Fruit fly (Drosophila melanogaster) whole organism, embryonic: ENCODE data around the gene Gale.
A peak's percentile ranks its signal among the peaks of the same experiment; 100 is the strongest.

Experiments used
- Atf3 ChIP-seq: fragments of 200-800 bp; sonication (Bioruptor generic); optimal IDR thresholded peaks from 3 replicates; lab custom pipeline; 2016; ENCODE audit warnings: missing biosample characterization, missing genetic modification characterization
- CG11093 ChIP-seq: fragments of 200-800 bp; sonication (Bioruptor generic); IDR thresholded peaks from 3 replicates; pipeline ENCODE4 v1.3.6; 2022; ENCODE audit warnings: missing biosample characterization, missing genetic modification characterization
- CG17568 ChIP-seq: fragments of 200-800 bp; sonication (Bioruptor generic); optimal IDR thresholded peaks from 2 replicates; lab custom pipeline; 2018; ENCODE audit warnings: missing biosample characterization, mild to moderate bottlenecking, missing genetic modification characterization, moderate library complexity
- CG18764 ChIP-seq: fragments of 200-800 bp; sonication (Bioruptor generic); optimal IDR thresholded peaks from 3 replicates; lab custom pipeline; 2016; ENCODE audit warnings: missing biosample characterization, missing genetic modification characterization
- CG2202 ChIP-seq: fragments of 200-800 bp; sonication (Bioruptor generic); optimal IDR thresholded peaks from 2 replicates; lab custom pipeline; 2018; ENCODE audit warnings: missing biosample characterization, mild to moderate bottlenecking, missing genetic modification characterization
- CG2712 ChIP-seq: fragments of 200-800 bp; optimal IDR thresholded peaks from 3 replicates; lab custom pipeline; 2019; ENCODE audit warnings: missing biosample characterization, mild to moderate bottlenecking, missing genetic modification characterization, moderate library complexity
- CG30020 ChIP-seq: fragments of 200-800 bp; optimal IDR thresholded peaks from 2 replicates; lab custom pipeline; 2019; ENCODE audit warnings: missing biosample characterization, mild to moderate bottlenecking, missing genetic modification characterization, moderate library complexity
- CG31224 ChIP-seq: fragments of 200-800 bp; sonication (Bioruptor generic); IDR thresholded peaks from 2 replicates; pipeline ENCODE4 v1.3.6; 2022; ENCODE audit warnings: missing biosample characterization, missing genetic modification characterization
- CG3163 ChIP-seq: fragments of 200-800 bp; sonication (Bioruptor generic); optimal IDR thresholded peaks from 3 replicates; lab custom pipeline; 2016; ENCODE audit warnings: missing biosample characterization, missing genetic modification characterization
- CG3838 ChIP-seq: fragments of 200-800 bp; sonication (Bioruptor generic); optimal IDR thresholded peaks from 3 replicates; lab custom pipeline; 2016; ENCODE audit warnings: missing biosample characterization, missing genetic modification characterization
- CG4282 ChIP-seq: fragments of 200-800 bp; sonication (Bioruptor generic); optimal IDR thresholded peaks from 2 replicates; lab custom pipeline; 2016; ENCODE audit warnings: missing biosample characterization, missing genetic modification characterization
- CG4617 ChIP-seq: fragments of 200-800 bp; sonication (Bioruptor generic); optimal IDR thresholded peaks from 3 replicates; lab custom pipeline; 2016; ENCODE audit warnings: missing biosample characterization, missing genetic modification characterization, borderline replicate concordance
- CG7556 ChIP-seq: fragments of 200-800 bp; sonication (Bioruptor generic); optimal IDR thresholded peaks from 2 replicates; lab custom pipeline; 2017; ENCODE audit warnings: missing biosample characterization, mild to moderate bottlenecking, missing genetic modification characterization
- CG7987 ChIP-seq: fragments of 200-800 bp; sonication (Bioruptor generic); optimal IDR thresholded peaks from 2 replicates; lab custom pipeline; 2018; ENCODE audit warnings: missing biosample characterization, mild to moderate bottlenecking, missing genetic modification characterization, moderate library complexity
- CG9437 ChIP-seq: fragments of 200-800 bp; sonication (Bioruptor generic); optimal IDR thresholded peaks from 2 replicates; lab custom pipeline; 2018; ENCODE audit warnings: missing biosample characterization, mild to moderate bottlenecking, missing genetic modification characterization
- CG9932 ChIP-seq: fragments of 200-800 bp; sonication (Bioruptor generic); IDR thresholded peaks from 2 replicates; pipeline ENCODE4 v1.3.6; 2022; ENCODE audit warnings: missing biosample characterization, missing genetic modification characterization
- Deaf1 ChIP-seq: fragments of 200-800 bp; optimal IDR thresholded peaks from 3 replicates; lab custom pipeline; 2019; ENCODE audit warnings: missing biosample characterization, mild to moderate bottlenecking, missing genetic modification characterization, moderate library complexity
- Eip74EF ChIP-seq, 2 experiments: fragments of 200-800 bp in 1 of 2; fragments of >200 bp in 1 of 2; sonication (Bioruptor generic) in 1 of 2; optimal IDR thresholded peaks; 2 replicates each; lab custom pipeline; 2017 to 2019; ENCODE audit warnings: missing biosample characterization in 2 of 2, missing genetic modification characterization in 2 of 2, mild to moderate bottlenecking in 1 of 2, moderate library complexity in 1 of 2
- Gsc ChIP-seq: fragments of 200-800 bp; sonication (Bioruptor generic); IDR thresholded peaks from 2 replicates; pipeline ENCODE4 v1.3.6; 2022; ENCODE audit warnings: missing biosample characterization, missing genetic modification characterization
- Hey ChIP-seq: fragments of 200-800 bp; sonication (Bioruptor generic); optimal IDR thresholded peaks from 3 replicates; lab custom pipeline; 2018; ENCODE audit warnings: missing biosample characterization, mild to moderate bottlenecking, missing genetic modification characterization
- HmgZ ChIP-seq: fragments of 200-800 bp; sonication (Bioruptor generic); optimal IDR thresholded peaks from 2 replicates; lab custom pipeline; 2018; ENCODE audit warnings: missing biosample characterization, mild to moderate bottlenecking, missing genetic modification characterization
- Hmx ChIP-seq: fragments of 200-800 bp; sonication (Bioruptor generic); optimal IDR thresholded peaks from 2 replicates; lab custom pipeline; 2016; ENCODE audit warnings: missing biosample characterization, missing genetic modification characterization
- Mad ChIP-seq: fragments of 200-800 bp; sonication (Bioruptor generic); optimal IDR thresholded peaks from 2 replicates; lab custom pipeline; 2016; ENCODE audit warnings: missing biosample characterization, missing genetic modification characterization
- Med ChIP-seq: fragments of 200-800 bp; sonication (Bioruptor generic); peaks from one replicate; lab custom pipeline; 2016; ENCODE audit warnings: missing biosample characterization, missing genetic modification characterization, mild to moderate bottlenecking, inconsistent platforms, moderate library complexity
- Meics ChIP-seq: fragments of 200-800 bp; sonication (Bioruptor generic); optimal IDR thresholded peaks from 2 replicates; lab custom pipeline; 2017; ENCODE audit warnings: missing biosample characterization, mild to moderate bottlenecking, missing genetic modification characterization
- NfI ChIP-seq: fragments of 200-800 bp; sonication (Bioruptor generic); optimal IDR thresholded peaks from 3 replicates; lab custom pipeline; 2018; ENCODE audit warnings: missing biosample characterization, mild to moderate bottlenecking, missing genetic modification characterization, moderate library complexity
- Ravus ChIP-seq: fragments of 200-800 bp; sonication (Bioruptor generic); IDR thresholded peaks from 2 replicates; pipeline ENCODE4 v1.3.6; 2022; ENCODE audit warnings: missing biosample characterization, missing genetic modification characterization
- abd-A ChIP-seq: fragments of 200-800 bp; sonication (Bioruptor generic); optimal IDR thresholded peaks from 3 replicates; lab custom pipeline; 2019; ENCODE audit warnings: missing biosample characterization, mild to moderate bottlenecking, missing genetic modification characterization, moderate library complexity
- ap ChIP-seq: fragments of 200-800 bp; sonication (Bioruptor generic); IDR thresholded peaks from 2 replicates; pipeline ENCODE4 v1.3.6; 2022; ENCODE audit warnings: missing biosample characterization, missing genetic modification characterization
- bab2 ChIP-seq: fragments of 200-800 bp; sonication (Bioruptor generic); optimal IDR thresholded peaks from 2 replicates; lab custom pipeline; 2016; ENCODE audit warnings: missing biosample characterization, missing genetic modification characterization
- bsh ChIP-seq, 2 experiments: fragments of 200-800 bp; sonication (Bioruptor generic); optimal IDR thresholded peaks; 2 replicates each; lab custom pipeline; 2017 to 2018; ENCODE audit warnings: mild to moderate bottlenecking in 2 of 2, missing biosample characterization in 2 of 2, missing genetic modification characterization in 2 of 2, moderate library complexity in 1 of 2
- cg ChIP-seq: fragments of 200-800 bp; sonication (Bioruptor generic); optimal IDR thresholded peaks from 3 replicates; lab custom pipeline; 2019; ENCODE audit warnings: missing biosample characterization, mild to moderate bottlenecking, missing genetic modification characterization, moderate library complexity
- chinmo ChIP-seq: fragments of 200-800 bp; sonication (Bioruptor generic); IDR thresholded peaks from 4 replicates; pipeline ENCODE4 v1.3.6; 2022; ENCODE audit warnings: missing biosample characterization, missing genetic modification characterization; ENCODE audit not compliant: partially characterized antibody
- crp ChIP-seq, 2 experiments: fragments of 200-800 bp; sonication (Bioruptor generic); optimal IDR thresholded peaks; 2 replicates in 1 of 2; 3 replicates in 1 of 2; lab custom pipeline; 2017; ENCODE audit warnings: missing biosample characterization in 2 of 2, missing genetic modification characterization in 2 of 2, mild to moderate bottlenecking in 1 of 2, moderate library complexity in 1 of 2
- gcm ChIP-seq: fragments of 200-800 bp; sonication (Bioruptor generic); optimal IDR thresholded peaks from 2 replicates; lab custom pipeline; 2019; ENCODE audit warnings: missing biosample characterization, mild to moderate bottlenecking, missing genetic modification characterization, moderate library complexity
- hth ChIP-seq: fragments of >200 bp; optimal IDR thresholded peaks from 2 replicates; lab custom pipeline; 2017; ENCODE audit warnings: inconsistent platforms
- ind ChIP-seq: fragments of 200-800 bp; sonication (Bioruptor generic); optimal IDR thresholded peaks from 3 replicates; lab custom pipeline; 2016; ENCODE audit warnings: missing biosample characterization, missing genetic modification characterization
- lab ChIP-seq: fragments of 200-800 bp; sonication (Bioruptor generic); optimal IDR thresholded peaks from 3 replicates; lab custom pipeline; 2017; ENCODE audit warnings: missing biosample characterization, missing genetic modification characterization, mild to moderate bottlenecking, moderate library complexity, missing genetic modification reagents
- nmo ChIP-seq: fragments of 200-800 bp; sonication (Bioruptor generic); optimal IDR thresholded peaks from 2 replicates; lab custom pipeline; 2018; ENCODE audit warnings: missing biosample characterization, mild to moderate bottlenecking, missing genetic modification characterization, moderate library complexity
- pfk ChIP-seq: fragments of 200-800 bp; sonication (Bioruptor generic); optimal IDR thresholded peaks from 2 replicates; lab custom pipeline; 2018; ENCODE audit warnings: missing biosample characterization, mild to moderate bottlenecking, missing genetic modification characterization, moderate library complexity
- phol ChIP-seq: fragments of 200-800 bp; sonication (Bioruptor generic); optimal IDR thresholded peaks from 3 replicates; lab custom pipeline; 2018; ENCODE audit warnings: missing biosample characterization, mild to moderate bottlenecking, missing genetic modification characterization, moderate library complexity
- psq ChIP-seq: fragments of 200-800 bp; sonication (Bioruptor generic); optimal IDR thresholded peaks from 2 replicates; lab custom pipeline; 2017; ENCODE audit warnings: missing biosample characterization, missing genetic modification characterization
- ro ChIP-seq: fragments of 200-800 bp; sonication (Bioruptor generic); IDR thresholded peaks from 2 replicates; pipeline ENCODE4 v1.3.6; 2022; ENCODE audit warnings: missing biosample characterization, missing genetic modification characterization
- sc ChIP-seq, 3 experiments: fragments of >200 bp in 2 of 3; fragments of 200-800 bp in 1 of 3; sonication (Bioruptor generic) in 1 of 3; optimal IDR thresholded peaks; 2 replicates in 2 of 3; 3 replicates in 1 of 3; lab custom pipeline; 2017; ENCODE audit warnings: mild to moderate bottlenecking in 1 of 3, missing biosample characterization in 1 of 3, missing genetic modification characterization in 1 of 3, missing genetic modification reagents in 1 of 3
- sens-2 ChIP-seq: fragments of 200-800 bp; sonication (Bioruptor generic); IDR thresholded peaks from 2 replicates; pipeline ENCODE4 v1.3.6; 2022; ENCODE audit warnings: missing biosample characterization, missing genetic modification characterization
- sim ChIP-seq: fragments of 200-800 bp; sonication (Bioruptor generic); IDR thresholded peaks from 2 replicates; pipeline ENCODE4 v1.3.6; 2022; ENCODE audit warnings: missing biosample characterization, missing genetic modification characterization
- sima ChIP-seq: fragments of 200-800 bp; sonication (Bioruptor generic); optimal IDR thresholded peaks from 2 replicates; lab custom pipeline; 2016; ENCODE audit warnings: missing biosample characterization, missing genetic modification characterization
- tll ChIP-seq, 2 experiments: fragments of 200-800 bp in 1 of 2; fragments of >200 bp in 1 of 2; sonication (Bioruptor generic) in 1 of 2; optimal IDR thresholded peaks; 2 replicates each; lab custom pipeline; 2017 to 2019; ENCODE audit warnings: missing biosample characterization in 2 of 2, missing genetic modification characterization in 2 of 2, mild to moderate bottlenecking in 1 of 2, moderate library complexity in 1 of 2
- wor ChIP-seq: fragments of 200-800 bp; sonication (Bioruptor generic); IDR thresholded peaks from 2 replicates; pipeline ENCODE4 v1.3.6; 2022; ENCODE audit warnings: missing biosample characterization, missing genetic modification characterization
- yki ChIP-seq: fragments of >200 bp; optimal IDR thresholded peaks from 3 replicates; lab custom pipeline; 2018

Gene Gale

dm6 chr3L:616482-617148 lies 31.7 kb upstream of the Gale start (continued):
- TF ChIP-seq Gsc (GFP tag; lab: Robert Waterston, UW): no peak
- TF ChIP-seq ap: no peak
- TF ChIP-seq yki (lab: Kevin White, UChicago): no peak
- no peak for TF ChIP-seq CG7556
- TF ChIP-seq sim (GFP tag; lab: Robert Waterston, UW): no peak
- TF ChIP-seq Hmx (GFP tag; lab: Kevin White, UChicago): no peak
- TF ChIP-seq CG4617 (GFP tag; lab: Kevin White, UChicago): no peak
- TF ChIP-seq phol: peak; percentile 19
- TF ChIP-seq CG3163: peak; percentile 85
- no peak for TF ChIP-seq Ravus (GFP tag; lab: Robert Waterston, UW)
- TF ChIP-seq CG2712 (tag; lab: Kevin White, UChicago): peak; percentile 93
- peak; percentile 39 for TF ChIP-seq pfk
- no peak for TF ChIP-seq ro
- TF ChIP-seq CG2202: no peak
- TF ChIP-seq CG30020 (tag; lab: Kevin White, UChicago): no peak
- TF ChIP-seq HmgZ (tag; lab: Kevin White, UChicago): peak; percentile 74
- TF ChIP-seq CG4282 (GFP tag; lab: Kevin White, UChicago): no peak
- TF ChIP-seq CG9932: no peak
- TF ChIP-seq nmo (GFP tag; lab: Kevin White, UChicago): no peak
- TF ChIP-seq abd-A (tag; lab: Kevin White, UChicago): peak; percentile 98
- TF ChIP-seq Hey (tag; lab: Kevin White, UChicago): no peak
- no peak for TF ChIP-seq Mad (GFP tag; lab: Kevin White, UChicago)
- no peak for TF ChIP-seq NfI (GFP tag; lab: Kevin White, UChicago)
- TF ChIP-seq Deaf1: peak; percentile 79
- no peak for TF ChIP-seq CG18764 (GFP tag; lab: Kevin White, UChicago)
- TF ChIP-seq sima: no peak
- TF ChIP-seq CG3838 (GFP tag; lab: Kevin White, UChicago): peak; percentile 80
- no peak for TF ChIP-seq gcm (GFP tag; lab: Kevin White, UChicago)
- TF ChIP-seq bsh (GFP tag; optimal IDR thresholded peaks at IDR 0.05; lab: Kevin White, UChicago): no peak
- TF ChIP-seq hth: no peak
- no peak for TF ChIP-seq tll (GFP tag; optimal IDR thresholded peaks at IDR 0.05; lab: Kevin White, UChicago)
- no peak for TF ChIP-seq Meics (GFP tag; lab: Kevin White, UChicago)
- no peak for TF ChIP-seq CG9437 (GFP tag; lab: Kevin White, UChicago)
- TF ChIP-seq CG17568 (GFP tag; lab: Kevin White, UChicago): no peak
- no peak for TF ChIP-seq sc (optimal IDR thresholded peaks at IDR 0.05; lab: Kevin White, UChicago)
- TF ChIP-seq sc (GFP tag; optimal IDR thresholded peaks at IDR 0.05; lab: Kevin White, UChicago): no peak
- TF ChIP-seq crp (GFP tag; optimal IDR thresholded peaks at IDR 0.05; lab: Kevin White, UChicago): no peak
- peak; percentile 41 for TF ChIP-seq lab (GFP tag; lab: Kevin White, UChicago)
- TF ChIP-seq ind (GFP tag; lab: Kevin White, UChicago): no peak
- no peak for TF ChIP-seq bab2 (GFP tag; lab: Kevin White, UChicago)
- peak; percentile 98 for TF ChIP-seq cg (GFP tag; lab: Kevin White, UChicago)
- TF ChIP-seq CG31224 (GFP tag; lab: Robert Waterston, UW): no peak
- TF ChIP-seq Med (GFP tag; lab: Kevin White, UChicago): peak; percentile 43
- peak; percentile 68 for TF ChIP-seq CG7987 (GFP tag; lab: Kevin White, UChicago)
- no peak for TF ChIP-seq Eip74EF (GFP tag; optimal IDR thresholded peaks at IDR 0.05; lab: Kevin White, UChicago)
- TF ChIP-seq Atf3 (GFP tag; lab: Kevin White, UChicago): no peak
- TF ChIP-seq sens-2 (GFP tag; lab: Robert Waterston, UW): no peak
- TF ChIP-seq chinmo: peak; percentile 97
- TF ChIP-seq CG11093: no peak
- no peak for TF ChIP-seq wor (GFP tag; lab: Robert Waterston, UW)
- TF ChIP-seq psq (GFP tag; lab: Kevin White, UChicago): no peak
